Worm (Caenorhabditis elegans): Measurements from ENCODE around the gene Y57G11C.1147.

DNA sequence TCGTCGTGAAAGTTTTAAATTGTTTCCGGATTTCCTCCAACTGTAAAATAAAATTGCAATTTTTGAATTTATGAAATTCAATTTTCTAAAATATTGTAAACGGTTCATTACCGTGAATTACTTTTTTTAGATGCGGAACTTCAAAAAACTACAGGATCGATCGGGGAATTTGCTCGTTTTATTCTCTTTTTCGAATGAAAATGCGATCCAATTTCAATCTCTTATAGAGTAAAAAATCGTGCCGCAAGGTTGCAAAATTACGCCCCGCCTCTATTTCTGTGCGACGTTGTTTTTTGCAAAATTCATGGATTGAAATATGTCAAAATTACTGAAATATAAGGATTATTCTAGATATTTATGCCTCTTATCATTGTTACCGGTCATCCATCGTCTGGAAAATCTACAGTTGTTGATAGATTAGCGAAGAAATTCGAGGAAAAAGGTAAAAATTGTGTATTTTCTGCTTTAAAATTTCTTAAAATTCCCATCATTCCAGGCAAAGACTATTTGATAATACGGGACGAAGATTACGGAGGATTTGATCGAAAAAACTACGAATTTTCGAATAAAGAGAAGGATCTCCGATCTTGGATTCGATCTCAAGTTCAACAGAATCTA is 28.0 kb downstream of the Y57G11C.1147 start, which contains the start of gene Y57G11C.43:
- TF ChIP-seq med-1 (GFP tag; optimal IDR thresholded peaks at IDR 0.05; ENCODE audit: insufficient read depth), result no peak
- TF ChIP-seq ztf-29 (GFP tag; IDR thresholded peaks at IDR 0.05), result no peak
- no peak for TF ChIP-seq flt-1 (GFP tag; IDR thresholded peaks at IDR 0.05)
- no peak for TF ChIP-seq tab-1 (GFP tag; IDR thresholded peaks at IDR 0.05)

Data from whole organism, midembryonic.